Worm (Caenorhabditis elegans): Measurements from ENCODE around the gene clec-88.

DNA sequence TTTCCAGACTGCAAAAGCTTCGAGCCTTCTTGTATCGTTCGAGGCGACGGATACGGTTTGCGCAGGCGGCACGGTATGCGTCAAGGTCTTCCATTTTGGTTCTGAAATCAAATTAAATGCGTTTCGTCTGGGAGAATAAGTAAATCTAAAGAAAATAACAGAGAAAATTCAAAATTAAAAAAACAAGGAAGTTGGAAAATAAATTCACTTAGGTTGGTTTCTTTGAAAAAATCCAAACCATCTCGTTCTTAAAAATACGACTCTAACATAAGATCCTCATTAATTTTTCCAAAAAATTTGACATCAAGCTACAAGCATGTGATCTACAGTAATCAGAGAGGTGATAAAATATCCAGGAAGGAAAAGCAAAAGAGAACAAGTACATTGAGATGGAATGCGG, 44.7 kb downstream of the clec-88 start, which contains the start of gene T25D10.4:
- TF ChIP-seq flt-1 (GFP tag; IDR thresholded peaks at IDR 0.05) (no peak), tbx-11 (GFP tag; IDR thresholded peaks at IDR 0.05) (no peak), tra-4 (tag; optimal IDR thresholded peaks at IDR 0.05) (no peak), ama-1 (optimal IDR thresholded peaks at IDR 0.05) (no peak), sea-1 (GFP tag; conservative IDR thresholded peaks at IDR 0.05) (no peak), ceh-36 (tag; optimal IDR thresholded peaks at IDR 0.05) (no peak), aly-1 (tag; optimal IDR thresholded peaks at IDR 0.05) (no peak), F13C5.2 (tag; optimal IDR thresholded peaks at IDR 0.05) (no peak), hmbx-1 (tag; optimal IDR thresholded peaks at IDR 0.05) (no peak), hnd-1 (tag; optimal IDR thresholded peaks at IDR 0.05) (no peak)

Measured in whole organism, early embryonic.